Fruit fly (Drosophila melanogaster) whole organism, embryonic: ENCODE data around the gene Dlc90F.
A peak's percentile ranks its signal among the peaks of the same experiment; 100 is the strongest.

Experiments
- Awh ChIP-seq: fragments of 200-800 bp; sonication (Bioruptor generic); IDR thresholded peaks from 2 replicates; pipeline ENCODE4, ENCODE4 v1.3.6; 2022; ENCODE audit warnings: missing biosample characterization, missing genetic modification characterization
- B-H2 ChIP-seq: fragments of 200-800 bp; sonication (Bioruptor generic); optimal IDR thresholded peaks from 2 replicates; lab custom pipeline; 2018; ENCODE audit warnings: missing biosample characterization, mild to moderate bottlenecking, missing genetic modification characterization
- BEAF-32 ChIP-seq: fragments of 200-800 bp; sonication (Bioruptor generic); optimal IDR thresholded peaks from 3 replicates; lab custom pipeline; 2017; ENCODE audit warnings: missing biosample characterization, missing genetic modification characterization, mild to moderate bottlenecking, moderate library complexity, missing genetic modification reagents
- CG11504 ChIP-seq: fragments of 200-800 bp; sonication (Bioruptor generic); optimal IDR thresholded peaks from 3 replicates; lab custom pipeline; 2019; ENCODE audit warnings: missing biosample characterization, mild to moderate bottlenecking, missing genetic modification characterization, moderate library complexity
- CG12071 ChIP-seq: fragments of 200-800 bp; sonication (Bioruptor generic); optimal IDR thresholded peaks from 3 replicates; lab custom pipeline; 2018; ENCODE audit warnings: missing biosample characterization, mild to moderate bottlenecking, missing genetic modification characterization
- CG12659 ChIP-seq: fragments of 200-800 bp; sonication (Bioruptor generic); optimal IDR thresholded peaks from 3 replicates; lab custom pipeline; 2017; ENCODE audit warnings: mild to moderate bottlenecking, missing biosample characterization, missing genetic modification reagents, missing genetic modification characterization
- CG13287 ChIP-seq: fragments of 200-800 bp; sonication (Bioruptor generic); IDR thresholded peaks from 2 replicates; pipeline ENCODE4 v1.3.6; 2022; ENCODE audit warnings: missing biosample characterization, missing genetic modification characterization; ENCODE audit not compliant: partially characterized antibody
- CG14710 ChIP-seq: fragments of 200-800 bp; sonication (Bioruptor generic); optimal IDR thresholded peaks from 3 replicates; lab custom pipeline; 2019; ENCODE audit warnings: missing biosample characterization, mild to moderate bottlenecking, missing genetic modification characterization, moderate library complexity
- CG15601 ChIP-seq: fragments of 200-800 bp; sonication (Bioruptor generic); optimal IDR thresholded peaks from 3 replicates; lab custom pipeline; 2019; ENCODE audit warnings: missing biosample characterization, mild to moderate bottlenecking, missing genetic modification characterization, moderate library complexity
- CG1603 ChIP-seq: fragments of 200-800 bp; sonication (Bioruptor generic); optimal IDR thresholded peaks from 2 replicates; lab custom pipeline; 2019; ENCODE audit warnings: missing biosample characterization, mild to moderate bottlenecking, missing genetic modification characterization, moderate library complexity
- CG16813 ChIP-seq: fragments of 200-800 bp; sonication (Bioruptor generic); IDR thresholded peaks from 3 replicates; pipeline ENCODE4 v1.3.6; 2022; ENCODE audit warnings: missing biosample characterization, missing genetic modification characterization; ENCODE audit not compliant: partially characterized antibody
- CG2120 ChIP-seq: fragments of 200-800 bp; sonication (Bioruptor generic); optimal IDR thresholded peaks from 3 replicates; lab custom pipeline; 2016; ENCODE audit warnings: missing biosample characterization, missing genetic modification characterization
- CG34224 ChIP-seq: fragments of 200-800 bp; sonication (Bioruptor generic); IDR thresholded peaks from 3 replicates; pipeline ENCODE4 v1.3.6; 2022; ENCODE audit warnings: missing biosample characterization, missing genetic modification characterization; ENCODE audit not compliant: partially characterized antibody
- CG34422 ChIP-seq: fragments of 200-800 bp; sonication (Bioruptor generic); IDR thresholded peaks from 3 replicates; pipeline ENCODE4 v1.3.6; 2022; ENCODE audit warnings: missing biosample characterization, missing genetic modification characterization
- CG3995 ChIP-seq: fragments of 200-800 bp; sonication (Bioruptor generic); optimal IDR thresholded peaks from 3 replicates; lab custom pipeline; 2016; ENCODE audit warnings: missing biosample characterization, missing genetic modification characterization
- CHES-1-like ChIP-seq: fragments of 200-800 bp; sonication (Bioruptor generic); optimal IDR thresholded peaks from 2 replicates; lab custom pipeline; 2016; ENCODE audit warnings: missing biosample characterization, missing genetic modification characterization
- Doc3 ChIP-seq: fragments of 200-800 bp; sonication (Bioruptor generic); IDR thresholded peaks from 3 replicates; pipeline ENCODE4 v1.3.6; 2022; ENCODE audit warnings: missing biosample characterization, missing genetic modification characterization; ENCODE audit not compliant: partially characterized antibody
- Dref ChIP-seq: fragments of 200-800 bp; sonication (Bioruptor generic); IDR thresholded peaks from 2 replicates; pipeline ENCODE4 v1.3.6; 2022; ENCODE audit warnings: missing biosample characterization, missing genetic modification characterization
- E2f2 ChIP-seq: fragments of 200-800 bp; sonication (Bioruptor generic); IDR thresholded peaks from 2 replicates; pipeline ENCODE4 v1.3.6; 2022; ENCODE audit warnings: missing biosample characterization, missing genetic modification characterization
- Ets97D ChIP-seq: fragments of 200-800 bp; sonication (Bioruptor generic); optimal IDR thresholded peaks from 3 replicates; lab custom pipeline; 2016; ENCODE audit warnings: missing biosample characterization, missing genetic modification characterization
- Hr51 ChIP-seq, 2 experiments: fragments of 200-800 bp; sonication (Bioruptor generic); optimal IDR thresholded peaks; 2 replicates in 1 of 2; 3 replicates in 1 of 2; lab custom pipeline; 2016 to 2018; ENCODE audit warnings: missing biosample characterization in 2 of 2, missing genetic modification characterization in 2 of 2, mild to moderate bottlenecking in 1 of 2, moderate library complexity in 1 of 2
- Lhr ChIP-seq: fragments of 200-800 bp; sonication (Bioruptor generic); optimal IDR thresholded peaks from 3 replicates; lab custom pipeline; 2017; ENCODE audit warnings: mild to moderate bottlenecking, missing biosample characterization, missing genetic modification reagents, missing genetic modification characterization
- Med ChIP-seq: fragments of 200-800 bp; sonication (Bioruptor generic); peaks from one replicate; lab custom pipeline; 2016; ENCODE audit warnings: missing biosample characterization, missing genetic modification characterization, mild to moderate bottlenecking, inconsistent platforms, moderate library complexity
- NC2β ChIP-seq: fragments of 200-800 bp; sonication (Bioruptor generic); optimal IDR thresholded peaks from 2 replicates; lab custom pipeline; 2016; ENCODE audit warnings: missing biosample characterization, missing genetic modification characterization
- Nf-YB ChIP-seq: fragments of 200-800 bp; sonication (Bioruptor generic); optimal IDR thresholded peaks from 3 replicates; lab custom pipeline; 2019; ENCODE audit warnings: missing biosample characterization, mild to moderate bottlenecking, missing genetic modification characterization, moderate library complexity
- Opbp ChIP-seq: fragments of 200-800 bp; sonication (Bioruptor generic); IDR thresholded peaks from 3 replicates; pipeline ENCODE4 v1.3.6; 2022; ENCODE audit warnings: missing biosample characterization, missing genetic modification characterization; ENCODE audit not compliant: partially characterized antibody
- PHDP ChIP-seq: fragments of 200-800 bp; sonication (Bioruptor generic); optimal IDR thresholded peaks from 3 replicates; lab custom pipeline; 2018; ENCODE audit warnings: missing biosample characterization, mild to moderate bottlenecking, missing genetic modification characterization, moderate library complexity
- Scr ChIP-seq: fragments of 200-800 bp; sonication (Bioruptor generic); IDR thresholded peaks from 2 replicates; pipeline ENCODE4 v1.3.6; 2022; ENCODE audit warnings: missing biosample characterization, missing genetic modification characterization; ENCODE audit not compliant: partially characterized antibody
- Sry-δ ChIP-seq: fragments of 200-800 bp; sonication (Bioruptor generic); optimal IDR thresholded peaks from 2 replicates; lab custom pipeline; 2016; ENCODE audit warnings: missing biosample characterization, missing genetic modification characterization
- amos ChIP-seq: fragments of 200-800 bp; sonication (Bioruptor generic); IDR thresholded peaks from 2 replicates; pipeline ENCODE4 v1.3.6; 2022; ENCODE audit warnings: missing biosample characterization, missing genetic modification characterization; ENCODE audit not compliant: partially characterized antibody
- ato ChIP-seq: fragments of 200-800 bp; sonication (Bioruptor generic); IDR thresholded peaks from 2 replicates; pipeline ENCODE4 v1.3.6; 2022; ENCODE audit warnings: missing biosample characterization, missing genetic modification characterization; ENCODE audit not compliant: partially characterized antibody
- crp ChIP-seq, 2 experiments: fragments of 200-800 bp; sonication (Bioruptor generic); optimal IDR thresholded peaks; 2 replicates in 1 of 2; 3 replicates in 1 of 2; lab custom pipeline; 2017; ENCODE audit warnings: missing biosample characterization in 2 of 2, missing genetic modification characterization in 2 of 2, mild to moderate bottlenecking in 1 of 2, moderate library complexity in 1 of 2
- cwo ChIP-seq: fragments of 200-800 bp; sonication (Bioruptor generic); optimal IDR thresholded peaks from 3 replicates; lab custom pipeline; 2017; ENCODE audit warnings: missing biosample characterization, missing genetic modification characterization, mild to moderate bottlenecking, moderate library complexity, missing genetic modification reagents
- dm ChIP-seq: fragments of 200-800 bp; sonication (Bioruptor generic); optimal IDR thresholded peaks from 3 replicates; lab custom pipeline; 2016; ENCODE audit warnings: missing biosample characterization, missing genetic modification characterization
- ewg ChIP-seq: fragments of 200-800 bp; sonication (Bioruptor generic); optimal IDR thresholded peaks from 3 replicates; lab custom pipeline; 2017; ENCODE audit warnings: mild to moderate bottlenecking, missing biosample characterization, missing genetic modification reagents, missing genetic modification characterization
- gro ChIP-seq: fragments of 200-800 bp; sonication (Bioruptor generic); optimal IDR thresholded peaks from 2 replicates; lab custom pipeline; 2016; ENCODE audit warnings: missing biosample characterization, missing genetic modification characterization
- hb ChIP-seq: fragments of 200-800 bp; sonication (Bioruptor generic); IDR thresholded peaks from 3 replicates; pipeline ENCODE4 v1.3.6; 2022; ENCODE audit warnings: missing biosample characterization, missing genetic modification characterization; ENCODE audit not compliant: partially characterized antibody
- hkb ChIP-seq, 2 experiments: fragments of 200-800 bp in 1 of 2; fragments of >200 bp in 1 of 2; sonication (Bioruptor generic) in 1 of 2; IDR thresholded peaks in 1 of 2; optimal IDR thresholded peaks in 1 of 2; 2 replicates each; pipeline versions ENCODE4 v1.3.6 to Lab custom; 2017 to 2022; ENCODE audit warnings: missing biosample characterization in 1 of 2, missing genetic modification characterization in 1 of 2
- nerfin-2 ChIP-seq: fragments of 200-800 bp; sonication (Bioruptor generic); IDR thresholded peaks from 2 replicates; pipeline ENCODE4 v1.3.6; 2022; ENCODE audit warnings: missing biosample characterization, missing genetic modification characterization; ENCODE audit not compliant: partially characterized antibody
- onecut ChIP-seq: fragments of 200-800 bp; sonication (Bioruptor generic); IDR thresholded peaks from 2 replicates; pipeline ENCODE4 v1.3.6; 2022; ENCODE audit warnings: missing biosample characterization, missing genetic modification characterization
- phol ChIP-seq: fragments of 200-800 bp; sonication (Bioruptor generic); optimal IDR thresholded peaks from 3 replicates; lab custom pipeline; 2018; ENCODE audit warnings: missing biosample characterization, mild to moderate bottlenecking, missing genetic modification characterization, moderate library complexity
- pzg ChIP-seq: fragments of 200-800 bp; sonication (Bioruptor generic); optimal IDR thresholded peaks from 3 replicates; lab custom pipeline; 2018; ENCODE audit warnings: missing biosample characterization, mild to moderate bottlenecking, missing genetic modification characterization, moderate library complexity
- ro ChIP-seq: fragments of 200-800 bp; sonication (Bioruptor generic); IDR thresholded peaks from 2 replicates; pipeline ENCODE4 v1.3.6; 2022; ENCODE audit warnings: missing biosample characterization, missing genetic modification characterization
- sens-2 ChIP-seq: fragments of 200-800 bp; sonication (Bioruptor generic); IDR thresholded peaks from 2 replicates; pipeline ENCODE4 v1.3.6; 2022; ENCODE audit warnings: missing biosample characterization, missing genetic modification characterization
- seq ChIP-seq: fragments of 200-800 bp; sonication (Bioruptor generic); IDR thresholded peaks from 2 replicates; pipeline ENCODE4 v1.3.6; 2022; ENCODE audit warnings: missing biosample characterization, missing genetic modification characterization
- sob ChIP-seq: fragments of 200-800 bp; sonication (Bioruptor generic); IDR thresholded peaks from 2 replicates; pipeline ENCODE4 v1.3.6; 2022; ENCODE audit warnings: missing biosample characterization, missing genetic modification characterization
- stwl ChIP-seq: fragments of 200-800 bp; sonication (Bioruptor generic); optimal IDR thresholded peaks from 3 replicates; lab custom pipeline; 2018; ENCODE audit warnings: missing biosample characterization, mild to moderate bottlenecking, missing genetic modification characterization, moderate library complexity

The Dlc90F gene

DNA sequence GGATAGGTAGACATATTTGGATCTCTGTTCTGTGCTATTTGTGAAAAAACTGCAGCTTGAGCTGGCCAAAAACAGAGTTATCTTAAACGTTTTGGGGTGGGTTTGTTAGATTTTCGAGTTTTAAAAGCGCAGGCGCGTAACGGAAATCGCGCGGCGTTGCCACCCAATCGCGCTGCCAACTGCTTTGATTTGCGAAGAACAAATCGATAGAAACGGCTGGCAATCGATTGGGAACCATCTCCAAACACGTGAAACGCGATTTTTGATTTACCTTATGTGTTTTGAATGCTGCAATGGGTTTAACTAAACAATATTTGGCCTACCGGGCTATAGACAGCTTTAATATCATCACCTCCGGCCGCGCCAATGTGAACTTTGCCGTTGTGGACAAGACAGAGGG lies 15.6 kb upstream of the Dlc90F start, which contains the start of the genes CG14312 and CG8064 (continued):
- TF ChIP-seq CG34224 (GFP tag; lab: Robert Waterston, UW) (peak; percentile 46; the same call in 1 of the 3 replicates), CG1603 (tag; lab: Kevin White, UChicago) (no peak), Ets97D (peak; percentile 62), CG14710 (peak; percentile 32), E2f2 (peak; percentile 88), sob (GFP tag; lab: Robert Waterston, UW) (no peak), nerfin-2 (GFP tag; lab: Robert Waterston, UW) (peak; percentile 30; the same call in 1 of the 2 replicates), Awh (GFP tag; lab: Robert Waterston, UW) (no peak), onecut (peak; percentile 48), amos (GFP tag; lab: Robert Waterston, UW) (peak; percentile 80), B-H2 (peak; percentile 4), Opbp (GFP tag; lab: Robert Waterston, UW) (peak; percentile 75), CG15601 (peak; percentile 4), gro (peak; percentile 10), Sry-δ (GFP tag; lab: Kevin White, UChicago) (peak; percentile 94), Hr51 (GFP tag; optimal IDR thresholded peaks at IDR 0.05; lab: Kevin White, UChicago) (peak in 1 of 2 experiments; percentile 75), Doc3 (GFP tag; lab: Robert Waterston, UW) (peak; percentile 21; the same call in 1 of the 3 replicates), Dref (GFP tag; lab: Robert Waterston, UW) (peak; percentile 94), NC2β (peak; percentile 31), pzg (GFP tag; lab: Kevin White, UChicago) (peak; percentile 93), crp (GFP tag; optimal IDR thresholded peaks at IDR 0.05; lab: Kevin White, UChicago) (peak in 1 of 2 experiments; percentile 32), CG16813 (GFP tag; lab: Robert Waterston, UW) (peak; percentile 68), CHES-1-like (GFP tag; lab: Kevin White, UChicago) (peak; percentile 29), BEAF-32 (GFP tag; lab: Kevin White, UChicago) (peak; percentile 77), CG11504 (tag; lab: Kevin White, UChicago) (no peak), Lhr (peak; percentile 48), CG12071 (GFP tag; lab: Kevin White, UChicago) (no peak), CG13287 (peak; percentile 81), Med (GFP tag; lab: Kevin White, UChicago) (peak; percentile 55), Scr (GFP tag; lab: Robert Waterston, UW) (peak; percentile 64), seq (GFP tag; lab: Robert Waterston, UW) (peak; percentile 44; the same call in 1 of the 2 replicates), cwo (GFP tag; lab: Kevin White, UChicago) (peak; percentile 91), ro (GFP tag; lab: Robert Waterston, UW) (no peak), CG34422 (GFP tag; lab: Robert Waterston, UW) (peak; percentile 61; the same call in 1 of the 3 replicates), CG12659 (peak; percentile 47), hb (GFP tag; lab: Robert Waterston, UW) (0 out of 3 replicates have a peak, but pooled peaks have one; percentile 37), sens-2 (GFP tag; lab: Robert Waterston, UW) (no peak), CG2120 (GFP tag; lab: Kevin White, UChicago) (peak; percentile 5), stwl (tag; lab: Kevin White, UChicago) (peak; percentile 73), CG3995 (peak; percentile 76), ato (GFP tag; lab: Robert Waterston, UW) (peak; percentile 54; the same call in 1 of the 2 replicates), dm (GFP tag; lab: Kevin White, UChicago) (peak; percentile 95), ewg (GFP tag; lab: Kevin White, UChicago) (peak; percentile 100), PHDP (no peak), hkb (optimal IDR thresholded peaks at IDR 0.05; lab: Kevin White, UChicago) (peak; percentile 39), hkb (GFP tag; IDR thresholded peaks at IDR 0.05; lab: Robert Waterston, UW) (no peak), phol (tag; lab: Kevin White, UChicago) (peak; percentile 15), Nf-YB (peak; percentile 2)
